Fruit fly (Drosophila melanogaster): ENCODE measurements around the gene CG7016.

The CG7016 gene

dm6 chr3R:24878655-24879054 lies 15.9 kb downstream of the CG7016 start:
- TF ChIP-seq CTCF (optimal IDR thresholded peaks at IDR 0.05): no peak
- TF ChIP-seq CG8478 (optimal IDR thresholded peaks at IDR 0.05): no peak

dm6 chr3R:24886470-24886869 lies 23.7 kb downstream of the CG7016 start:
- no peak for TF ChIP-seq CG8478 (optimal IDR thresholded peaks at IDR 0.05)
- TF ChIP-seq CTCF (optimal IDR thresholded peaks at IDR 0.05): no peak

dm6 chr3R:24888418-24888817 lies 25.7 kb downstream of the CG7016 start:
- TF ChIP-seq CG8478 (optimal IDR thresholded peaks at IDR 0.05) (no peak), CTCF (optimal IDR thresholded peaks at IDR 0.05) (no peak)

dm6 chr3R:24889303-24889892 lies 26.7 kb downstream of the CG7016 start:
- TF ChIP-seq CTCF (optimal IDR thresholded peaks at IDR 0.05) (no peak), CG8478 (optimal IDR thresholded peaks at IDR 0.05) (no peak)

dm6 chr3R:24890217-24890616 lies 27.5 kb downstream of the CG7016 start:
- TF ChIP-seq CG8478 (optimal IDR thresholded peaks at IDR 0.05) (no peak), CTCF (optimal IDR thresholded peaks at IDR 0.05) (no peak)

dm6 chr3R:24890919-24891318 lies 28.2 kb downstream of the CG7016 start:
- TF ChIP-seq CG8478 (optimal IDR thresholded peaks at IDR 0.05): no peak
- no peak for TF ChIP-seq CTCF (optimal IDR thresholded peaks at IDR 0.05)

dm6 chr3R:24893320-24893955 lies 30.7 kb downstream of the CG7016 start:
- TF ChIP-seq CG8478 (optimal IDR thresholded peaks at IDR 0.05): no peak
- no peak for TF ChIP-seq CTCF (optimal IDR thresholded peaks at IDR 0.05)

dm6 chr3R:24894419-24895206 lies 31.9 kb downstream of the CG7016 start, which contains the start of the genes CG31121 and CG11069:
TSS of gene CG31121 (minus strand) at chr3R:24894605.
TSS of gene CG11069 (plus strand) at chr3R:24894742.
- TF ChIP-seq CTCF (optimal IDR thresholded peaks at IDR 0.05): no peak
- TF ChIP-seq CG8478 (optimal IDR thresholded peaks at IDR 0.05): no peak

dm6 chr3R:24900816-24901215 lies 38.1 kb downstream of the CG7016 start, which contains the start of gene CG10845:
TSS of gene CG10845 (plus strand) at chr3R:24901116.
- TF ChIP-seq CTCF (optimal IDR thresholded peaks at IDR 0.05): no peak
- no peak for TF ChIP-seq CG8478 (optimal IDR thresholded peaks at IDR 0.05)

dm6 chr3R:24905959-24906634 lies 43.4 kb downstream of the CG7016 start, which contains the start of gene CG13643:
TSS of gene CG13643 (minus strand) at chr3R:24906004.
- TF ChIP-seq CG8478 (optimal IDR thresholded peaks at IDR 0.05) (no peak), CTCF (optimal IDR thresholded peaks at IDR 0.05) (no peak)

dm6 chr3R:24906648-24907047 lies 43.9 kb downstream of the CG7016 start:
- TF ChIP-seq CG8478 (optimal IDR thresholded peaks at IDR 0.05) (no peak), CTCF (optimal IDR thresholded peaks at IDR 0.05) (no peak)

dm6 chr3R:24908034-24908433 lies 45.3 kb downstream of the CG7016 start:
- TF ChIP-seq CG8478 (optimal IDR thresholded peaks at IDR 0.05) (no peak), CTCF (optimal IDR thresholded peaks at IDR 0.05) (no peak)

- TF ChIP-seq CG8478 (optimal IDR thresholded peaks at IDR 0.05) (no peak), CTCF (optimal IDR thresholded peaks at IDR 0.05) (no peak)
Observed at dm6 chr3R:24910097-24910496, 47.4 kb downstream of the CG7016 start.

Measured in S2 (cell line).